Worm (Caenorhabditis elegans) whole organism, young adult: ENCODE results near the gene srd-69.

Experiments
- B0019.2 ChIP-seq: fragments of 200-800 bp; sonication (Bioruptor generic); conservative IDR thresholded peaks from 2 replicates; pipeline ENCODE4 v1.3.6; 2022; ENCODE audit warnings: missing genetic modification reagents, missing genetic modification characterization, missing compliant biosample characterization
- B0336.3 ChIP-seq: fragments of 200-800 bp; sonication (Bioruptor generic); IDR thresholded peaks from 2 replicates; pipeline ENCODE4 v1.3.6; 2022; ENCODE audit warnings: missing genetic modification characterization, missing compliant biosample characterization
- C06A6.2 ChIP-seq: fragments of 200-800 bp; sonication (Bioruptor generic); conservative IDR thresholded peaks from 2 replicates; pipeline ENCODE4 v1.3.6; 2022; ENCODE audit warnings: missing genetic modification characterization, missing compliant biosample characterization
- D2030.7 ChIP-seq: fragments of 200-800 bp; sonication (Bioruptor generic); IDR thresholded peaks from 2 replicates; pipeline ENCODE4 v1.3.6; 2022; ENCODE audit warnings: missing genetic modification reagents, missing genetic modification characterization, missing compliant biosample characterization
- F10E7.11 ChIP-seq: sonication (generic microtip); optimal IDR thresholded peaks from 2 replicates; lab custom pipeline; 2017; ENCODE audit warnings: mild to moderate bottlenecking, missing genetic modification characterization, moderate library complexity, missing compliant biosample characterization
- F33H1.4 ChIP-seq: fragments of 200-800 bp; sonication (Bioruptor generic); IDR thresholded peaks from 2 replicates; pipeline ENCODE4 v1.3.6; 2022; ENCODE audit warnings: missing genetic modification reagents, missing genetic modification characterization, missing compliant biosample characterization
- F52B5.7 ChIP-seq: sonication (generic microtip); optimal IDR thresholded peaks from 2 replicates; lab custom pipeline; 2016; ENCODE audit warnings: mild to moderate bottlenecking, missing genetic modification characterization, missing compliant biosample characterization
- Y95B8A.8 ChIP-seq: fragments of 200-800 bp; sonication (Bioruptor generic); IDR thresholded peaks from 2 replicates; pipeline ENCODE4 v1.3.6; 2022; ENCODE audit warnings: missing genetic modification reagents, missing genetic modification characterization, missing compliant biosample characterization
- ZK185.1 ChIP-seq: sonication (generic microtip); optimal IDR thresholded peaks from 2 replicates; lab custom pipeline; 2016; ENCODE audit warnings: mild to moderate bottlenecking, missing genetic modification characterization, missing compliant biosample characterization; ENCODE audit not compliant: poor library complexity, severe bottlenecking
- akir-1 ChIP-seq: fragments of 200-800 bp; sonication (Bioruptor generic); optimal IDR thresholded peaks from 2 replicates; lab custom pipeline; 2018; ENCODE audit warnings: mild to moderate bottlenecking, missing genetic modification characterization, moderate library complexity, missing compliant biosample characterization
- ama-1 ChIP-seq, 3 experiments: fragments of 150-350 bp in 1 of 3; sonication (generic microtip) in 2 of 3; optimal IDR thresholded peaks; 2 replicates each; lab custom pipeline; 2014 to 2018; ENCODE audit warnings: missing biosample characterization in 2 of 3, missing genetic modification characterization in 2 of 3, missing genetic modification reagents in 2 of 3
- ccch-3 ChIP-seq: fragments of 200-800 bp; sonication (Bioruptor generic); optimal IDR thresholded peaks from 2 replicates; lab custom pipeline; 2018; ENCODE audit warnings: mild to moderate bottlenecking, missing genetic modification characterization, missing compliant biosample characterization
- ceh-58 ChIP-seq: fragments of 200-800 bp; sonication (Bioruptor generic); IDR thresholded peaks from 2 replicates; pipeline ENCODE4 v1.3.6; 2022; ENCODE audit warnings: missing genetic modification characterization, missing compliant biosample characterization
- dox-1 ChIP-seq: fragments of 200-800 bp; sonication (Bioruptor generic); IDR thresholded peaks from 2 replicates; pipeline ENCODE4 v1.3.6; 2022; ENCODE audit warnings: missing genetic modification reagents, missing genetic modification characterization, missing compliant biosample characterization
- egl-44 ChIP-seq: fragments of 200-800 bp; sonication (Bioruptor generic); IDR thresholded peaks from 2 replicates; pipeline ENCODE4 v1.3.6; 2022; ENCODE audit warnings: missing genetic modification reagents, missing genetic modification characterization, missing compliant biosample characterization
- egrh-3 ChIP-seq: fragments of 200-800 bp; sonication (Bioruptor generic); IDR thresholded peaks from 2 replicates; pipeline ENCODE4 v1.3.6; 2022; ENCODE audit warnings: missing genetic modification reagents, missing genetic modification characterization, missing compliant biosample characterization
- fkh-3 ChIP-seq: sonication (generic microtip); optimal IDR thresholded peaks from 2 replicates; lab custom pipeline; 2016; ENCODE audit warnings: mild to moderate bottlenecking, missing genetic modification characterization, missing compliant biosample characterization
- hrde-1 ChIP-seq: sonication (generic microtip); optimal IDR thresholded peaks from 2 replicates; lab custom pipeline; 2016; ENCODE audit warnings: missing genetic modification characterization, mild to moderate bottlenecking, missing compliant biosample characterization, moderate library complexity, missing genotype, missing genetic modification reagents, borderline replicate concordance
- lin-35 ChIP-seq, 3 experiments: fragments of 150-350 bp in 2 of 3; sonication (generic microtip) in 1 of 3; optimal IDR thresholded peaks; 2 replicates each; lab custom pipeline; 2014 to 2018; ENCODE audit warnings: missing biosample characterization in 3 of 3, missing genetic modification characterization in 3 of 3, missing genetic modification reagents in 3 of 3
- lin-54 ChIP-seq: fragments of 200-800 bp; sonication (Bioruptor generic); optimal IDR thresholded peaks from 2 replicates; lab custom pipeline; 2018; ENCODE audit warnings: mild to moderate bottlenecking, missing genetic modification characterization, missing compliant biosample characterization
- lir-1 ChIP-seq: fragments of 200-800 bp; sonication (Bioruptor generic); conservative IDR thresholded peaks from 2 replicates; pipeline ENCODE4 v1.3.6; 2022; ENCODE audit warnings: missing genetic modification reagents, missing genetic modification characterization, missing compliant biosample characterization
- lsl-1 ChIP-seq: fragments of 200-800 bp; sonication (Bioruptor generic); optimal IDR thresholded peaks from 2 replicates; lab custom pipeline; 2018; ENCODE audit warnings: mild to moderate bottlenecking, missing genetic modification characterization, moderate library complexity, missing compliant biosample characterization
- madf-3 ChIP-seq: fragments of 200-800 bp; sonication (Bioruptor generic); IDR thresholded peaks from 2 replicates; pipeline ENCODE4 v1.3.6; 2022; ENCODE audit warnings: missing genetic modification reagents, missing genetic modification characterization, missing compliant biosample characterization
- madf-6 ChIP-seq: fragments of 200-800 bp; sonication (Bioruptor generic); IDR thresholded peaks from 2 replicates; pipeline ENCODE4 v1.3.6; 2022; ENCODE audit warnings: missing genetic modification reagents, missing genetic modification characterization, missing compliant biosample characterization
- mcd-1 ChIP-seq: fragments of 200-800 bp; sonication (Bioruptor generic); IDR thresholded peaks from 2 replicates; pipeline ENCODE4 v1.3.6; 2022; ENCODE audit warnings: missing genetic modification reagents, missing genetic modification characterization, missing compliant biosample characterization
- mes-4 ChIP-seq: sonication (generic microtip); optimal IDR thresholded peaks from 2 replicates; lab custom pipeline; 2016; ENCODE audit warnings: missing genotype, missing genetic modification characterization, missing compliant biosample characterization
- nfya-1 ChIP-seq: sonication (generic microtip); optimal IDR thresholded peaks from 2 replicates; lab custom pipeline; 2017; ENCODE audit warnings: antibody characterized with exemption, missing compliant biosample characterization, missing genetic modification characterization, borderline replicate concordance; ENCODE audit not compliant: insufficient read depth
- nfyb-1 ChIP-seq: fragments of 200-800 bp; sonication (Bioruptor generic); IDR thresholded peaks from 2 replicates; pipeline ENCODE4 v1.3.6; 2022; ENCODE audit warnings: missing genetic modification reagents, missing genetic modification characterization, missing compliant biosample characterization
- nhr-27 ChIP-seq: fragments of 200-800 bp; sonication (Bioruptor generic); optimal IDR thresholded peaks from 2 replicates; lab custom pipeline; 2018; ENCODE audit warnings: mild to moderate bottlenecking, missing genetic modification characterization, moderate library complexity, missing compliant biosample characterization
- pbrm-1 ChIP-seq: fragments of 200-800 bp; sonication (Bioruptor generic); IDR thresholded peaks from 2 replicates; pipeline ENCODE4 v1.3.6; 2022; ENCODE audit warnings: missing genetic modification reagents, missing genetic modification characterization, missing compliant biosample characterization
- pha-4 ChIP-seq: fragments of 150-350 bp; sonication (generic microtip); optimal IDR thresholded peaks from 2 replicates; lab custom pipeline; 2014; ENCODE audit warnings: missing biosample characterization, missing genetic modification reagents, missing genetic modification characterization
- rcor-1 ChIP-seq: fragments of 200-800 bp; sonication (Bioruptor generic); IDR thresholded peaks from 2 replicates; pipeline ENCODE4 v1.3.6; 2022; ENCODE audit warnings: missing genetic modification reagents, missing genetic modification characterization, missing compliant biosample characterization
- snpc-4 ChIP-seq, 5 experiments: fragments of 150-350 bp in 1 of 5; sonication (generic microtip) in 4 of 5; optimal IDR thresholded peaks; 2 replicates each; lab custom pipeline; 2014 to 2018; ENCODE audit warnings: missing genetic modification characterization in 5 of 5, missing biosample characterization in 3 of 5, antibody characterized with exemption in 2 of 5, mild to moderate bottlenecking in 2 of 5, missing compliant biosample characterization in 2 of 5, missing genotype in 2 of 5, moderate library complexity in 2 of 5, missing genetic modification reagents in 1 of 5
- unc-130 ChIP-seq: sonication (generic microtip); optimal IDR thresholded peaks from 2 replicates; lab custom pipeline; 2016; ENCODE audit warnings: missing genetic modification reagents, missing genetic modification characterization, missing compliant biosample characterization
- unc-62 ChIP-seq: fragments of 150-350 bp; optimal IDR thresholded peaks from 2 replicates; lab custom pipeline; 2014; ENCODE audit warnings: missing biosample characterization, missing genetic modification reagents, missing genetic modification characterization
- zfh-2 ChIP-seq: fragments of 200-800 bp; sonication (Bioruptor generic); conservative IDR thresholded peaks from 2 replicates; pipeline ENCODE4 v1.3.6; 2022; ENCODE audit warnings: missing genetic modification reagents, missing genetic modification characterization, missing compliant biosample characterization
- zim-3 ChIP-seq: sonication (generic microtip); optimal IDR thresholded peaks from 2 replicates; lab custom pipeline; 2017; ENCODE audit warnings: mild to moderate bottlenecking, missing genetic modification characterization, moderate library complexity, missing compliant biosample characterization
- ztf-18 ChIP-seq: sonication (generic microtip); optimal IDR thresholded peaks from 2 replicates; lab custom pipeline; 2016; ENCODE audit warnings: missing genotype, mild to moderate bottlenecking, missing genetic modification characterization, missing compliant biosample characterization
- ztf-26 ChIP-seq: sonication (generic microtip); optimal IDR thresholded peaks from 2 replicates; lab custom pipeline; 2017; ENCODE audit warnings: missing genetic modification characterization, missing compliant biosample characterization
- ztf-6 ChIP-seq: fragments of 200-800 bp; sonication (Bioruptor generic); IDR thresholded peaks from 2 replicates; pipeline ENCODE4 v1.3.6; 2022; ENCODE audit warnings: missing genetic modification reagents, missing genetic modification characterization, missing compliant biosample characterization

Gene srd-69

DNA sequence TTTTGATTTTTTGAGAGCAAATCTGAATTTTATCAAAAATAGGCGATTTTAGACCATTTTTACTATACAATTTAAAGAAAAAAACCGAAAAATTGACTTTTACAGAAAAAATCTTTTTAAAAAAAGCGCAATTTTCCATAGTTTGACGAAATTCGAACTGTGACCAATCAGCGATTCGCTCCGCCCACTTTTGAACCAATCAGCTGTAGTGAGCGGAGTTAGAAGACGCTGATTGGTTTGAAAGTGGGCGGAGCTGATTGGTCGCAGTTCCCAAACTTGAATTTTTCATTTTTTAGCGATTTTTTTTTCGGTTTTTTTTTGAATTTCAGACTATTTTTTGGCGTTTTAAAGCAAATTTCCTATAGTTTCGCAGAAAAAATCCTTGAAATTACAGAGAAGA, 38.0 kb upstream of the srd-69 start:
- TF ChIP-seq B0019.2 (GFP tag; lab: Robert Waterston, UW) (no peak), egrh-3 (GFP tag; lab: Robert Waterston, UW) (no peak), ama-1 (optimal IDR thresholded peaks at IDR 0.05; lab: Kevin White, UChicago) (no peak), ama-1 (GFP tag; optimal IDR thresholded peaks at IDR 0.05; lab: Kevin White, UChicago) (no peak), ztf-6 (GFP tag; lab: Robert Waterston, UW) (no peak), C06A6.2 (GFP tag; lab: Robert Waterston, UW) (no peak), zfh-2 (no peak), unc-130 (GFP tag; lab: Kevin White, UChicago) (no peak), pha-4 (tag; lab: Kevin White, UChicago) (no peak), akir-1 (GFP tag; lab: Kevin White, UChicago) (no peak), F10E7.11 (tag; lab: Kevin White, UChicago) (no peak), nhr-27 (no peak), Y95B8A.8 (GFP tag; lab: Robert Waterston, UW) (no peak), F52B5.7 (tag; lab: Kevin White, UChicago) (no peak), zim-3 (tag; lab: Kevin White, UChicago) (no peak), D2030.7 (GFP tag; lab: Robert Waterston, UW) (no peak)

DNA sequence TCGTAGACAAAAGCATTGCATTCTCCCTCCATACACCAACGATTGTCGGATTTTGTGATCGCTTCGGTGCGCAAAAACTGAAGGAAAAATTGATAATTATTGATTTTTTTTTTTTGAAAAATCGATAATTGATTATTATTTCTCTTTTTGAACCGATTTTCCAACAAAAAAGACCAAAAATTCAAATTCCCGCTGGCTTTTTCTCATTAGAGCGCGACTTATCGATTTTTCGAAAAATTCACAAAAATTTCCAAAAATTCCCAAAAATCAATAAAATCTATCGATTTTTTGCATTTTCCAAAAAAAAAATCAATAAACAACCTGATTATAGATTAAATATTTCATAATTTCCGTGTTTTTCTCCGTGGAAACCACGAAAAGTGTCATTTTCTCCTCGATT, 34.1 kb upstream of the srd-69 start:
- TF ChIP-seq unc-130 (GFP tag; lab: Kevin White, UChicago) = no peak
- TF ChIP-seq mcd-1 (GFP tag; lab: Robert Waterston, UW) = no peak
- TF ChIP-seq lir-1 = no peak
- no peak for TF ChIP-seq nfya-1 (tag; lab: Kevin White, UChicago)
- no peak for TF ChIP-seq pbrm-1 (GFP tag; lab: Robert Waterston, UW)
- no peak for TF ChIP-seq egl-44 (GFP tag; lab: Robert Waterston, UW)
- TF ChIP-seq B0336.3 (GFP tag; lab: Robert Waterston, UW) = no peak
- TF ChIP-seq zim-3 (tag; lab: Kevin White, UChicago) = no peak
- TF ChIP-seq egrh-3 (GFP tag; lab: Robert Waterston, UW) = no peak

DNA sequence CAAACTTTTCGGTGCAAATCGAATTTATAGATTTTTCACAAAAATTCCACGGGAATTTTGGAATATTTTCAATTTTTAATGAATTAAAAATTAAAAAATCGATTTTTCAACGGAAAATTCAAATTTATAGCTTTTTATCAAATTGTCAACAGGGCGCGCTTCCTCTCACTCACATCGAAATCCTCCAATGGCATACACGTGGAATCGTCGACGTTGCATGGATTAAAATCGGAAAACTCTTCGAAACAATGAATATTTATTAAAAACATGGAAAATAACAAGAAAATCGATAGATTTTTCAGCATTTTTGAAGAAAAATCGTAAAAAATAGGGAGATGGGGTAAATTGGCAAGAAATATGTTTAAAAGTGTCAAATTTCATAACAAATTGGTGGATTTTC, 33.4 kb upstream of the srd-69 start, which contains the start of gene Y54F10BM.12:
TSS of gene Y54F10BM.12 (minus strand) at position 344 of the 400 bp plus-strand sequence.
- TF ChIP-seq pha-4 (tag; lab: Kevin White, UChicago) (no peak), fkh-3 (no peak), madf-3 (GFP tag; lab: Robert Waterston, UW) (no peak), ZK185.1 (no peak), madf-6 (no peak), snpc-4 (GFP tag; optimal IDR thresholded peaks at IDR 0.05; lab: Kevin White, UChicago) (no peak), snpc-4 (tag; optimal IDR thresholded peaks at IDR 0.05; lab: Kevin White, UChicago) (no peak), dox-1 (GFP tag; lab: Robert Waterston, UW) (no peak), lin-35 (GFP tag; optimal IDR thresholded peaks at IDR 0.05; lab: Kevin White, UChicago) (no peak), unc-62 (GFP tag; lab: Kevin White, UChicago) (no peak), C06A6.2 (GFP tag; lab: Robert Waterston, UW) (no peak), ccch-3 (GFP tag; lab: Kevin White, UChicago) (no peak), nfyb-1 (GFP tag; lab: Robert Waterston, UW) (no peak)
- TF ChIP-seq, all 124 proteins: peak for 0

ce11 chrIII:2330389-2330788, 32.4 kb upstream of the srd-69 start:
- TF ChIP-seq ztf-18 (no peak), lir-1 (no peak), ztf-26 (no peak), lsl-1 (GFP tag; lab: Kevin White, UChicago) (peak; percentile 77), egl-44 (GFP tag; lab: Robert Waterston, UW) (no peak), madf-6 (peak; percentile 12; the same call in 1 of the 2 replicates), lin-54 (no peak), B0019.2 (GFP tag; lab: Robert Waterston, UW) (no peak), F33H1.4 (GFP tag; lab: Robert Waterston, UW) (peak; percentile 27; the same call in 1 of the 2 replicates), mcd-1 (GFP tag; lab: Robert Waterston, UW) (peak; percentile 29; the same call in 1 of the 2 replicates), rcor-1 (GFP tag; lab: Robert Waterston, UW) (no peak), pha-4 (tag; lab: Kevin White, UChicago) (no peak), hrde-1 (tag; lab: Kevin White, UChicago) (no peak), ceh-58 (GFP tag; lab: Robert Waterston, UW) (no peak), mes-4 (tag; lab: Kevin White, UChicago) (no peak)
